Worm (Caenorhabditis elegans): ENCODE measurements around the gene epg-6.

epg-6 gene

ce11 chrIII:10631870-10632509 lies 32.0 kb upstream of the epg-6 start:
- TF ChIP-seq snpc-4 (GFP tag; optimal IDR thresholded peaks at IDR 0.05), result no peak
- no peak for TF ChIP-seq snpc-4 (tag; optimal IDR thresholded peaks at IDR 0.05)

- TF ChIP-seq nhr-27 (tag; optimal IDR thresholded peaks at IDR 0.05), result no peak
- no peak for TF ChIP-seq rpc-1 (optimal IDR thresholded peaks at IDR 0.05)
- no peak for TF ChIP-seq rpc-1 (tag; optimal IDR thresholded peaks at IDR 0.05)
- no peak for TF ChIP-seq dpff-1 (tag; optimal IDR thresholded peaks at IDR 0.05)
- TF ChIP-seq madf-6 (GFP tag; IDR thresholded peaks at IDR 0.05), result no peak
- no peak for TF ChIP-seq Y67H2A.10 (GFP tag; conservative IDR thresholded peaks at IDR 0.05)
- no peak for TF ChIP-seq F23B12.7 (tag; optimal IDR thresholded peaks at IDR 0.05; ENCODE audit: insufficient read depth)
- no peak for TF ChIP-seq F57A8.1 (GFP tag; optimal IDR thresholded peaks at IDR 0.05)
- no peak for TF ChIP-seq ceh-79 (tag; optimal IDR thresholded peaks at IDR 0.05)
- no peak for TF ChIP-seq let-607 (tag; optimal IDR thresholded peaks at IDR 0.05)
- TF ChIP-seq nfya-1 (tag; optimal IDR thresholded peaks at IDR 0.05; ENCODE audit: borderline replicate concordance, insufficient read depth), result no peak
- TF ChIP-seq F57C9.4 (tag; optimal IDR thresholded peaks at IDR 0.05), result no peak
These were observed 29.8 kb upstream of the epg-6 start for ce11 chrIII:10629795-10630194.

ce11 chrIII:10629043-10629442 lies 29.1 kb upstream of the epg-6 start, which contains the start of gene swt-4:
Gene swt-4 (minus strand): TSS chrIII:10629143.
- TF ChIP-seq F39B2.1 (GFP tag; IDR thresholded peaks at IDR 0.05) (no peak), C17E4.6 (GFP tag; IDR thresholded peaks at IDR 0.05) (no peak)

- TF ChIP-seq lin-40 (tag; optimal IDR thresholded peaks at IDR 0.05), result peak; percentile 32
- no peak for TF ChIP-seq Y95B8A.8 (GFP tag; IDR thresholded peaks at IDR 0.05)
- TF ChIP-seq ceh-27 (GFP tag; optimal IDR thresholded peaks at IDR 0.05), result no peak
- TF ChIP-seq hrde-1 (tag; optimal IDR thresholded peaks at IDR 0.05; ENCODE audit: borderline replicate concordance), result no peak
- TF ChIP-seq ceh-40 (GFP tag; IDR thresholded peaks at IDR 0.05), result no peak
- TF ChIP-seq let-607 (tag; optimal IDR thresholded peaks at IDR 0.05), result peak in 1 of 2 experiments; percentile 1
- 0 out of 2 replicates have a peak, but pooled peaks have one; percentile 34 for TF ChIP-seq nfyb-1 (GFP tag; IDR thresholded peaks at IDR 0.05)
- peak; percentile 9 for TF ChIP-seq tbp1 (GFP tag; optimal IDR thresholded peaks at IDR 0.05)
- peak; percentile 99 for TF ChIP-seq hmg-1.2 (GFP tag; IDR thresholded peaks at IDR 0.05)
- TF ChIP-seq snpc-4 (GFP tag; optimal IDR thresholded peaks at IDR 0.05), result no peak
- peak in 1 of 4 experiments; percentile 18 for TF ChIP-seq snpc-4 (tag; optimal IDR thresholded peaks at IDR 0.05)
- no peak for TF ChIP-seq sdz-38 (tag; optimal IDR thresholded peaks at IDR 0.05)
- TF ChIP-seq T07F8.4 (tag; optimal IDR thresholded peaks at IDR 0.05), result no peak
- peak; percentile 24; the same call in 1 of the 2 replicates for TF ChIP-seq mcd-1 (GFP tag; IDR thresholded peaks at IDR 0.05)
- peak; percentile 14; the same call in 1 of the 2 replicates for TF ChIP-seq F33H1.4 (GFP tag; IDR thresholded peaks at IDR 0.05)
- TF ChIP-seq attf-5 (GFP tag; optimal IDR thresholded peaks at IDR 0.05), result peak; percentile 24
These were observed 28.4 kb upstream of the epg-6 start for ce11 chrIII:10628360-10628759.

ce11 chrIII:10624564-10624963 lies 24.6 kb upstream of the epg-6 start:
- TF ChIP-seq gei-17 (GFP tag; optimal IDR thresholded peaks at IDR 0.05) (no peak), aptf-2 (GFP tag; conservative IDR thresholded peaks at IDR 0.05) (no peak), dox-1 (GFP tag; IDR thresholded peaks at IDR 0.05) (peak; percentile 88), dpff-1 (tag; optimal IDR thresholded peaks at IDR 0.05) (no peak), ztf-6 (GFP tag; IDR thresholded peaks at IDR 0.05) (no peak), bed-2 (GFP tag; IDR thresholded peaks at IDR 0.05) (no peak), Y53G8AR.9 (GFP tag; conservative IDR thresholded peaks at IDR 0.05) (0 out of 2 replicates have a peak, but pooled peaks have one; percentile 50), rcor-1 (GFP tag; IDR thresholded peaks at IDR 0.05) (peak; percentile 51; the same call in 1 of the 2 replicates), hlh-26 (GFP tag; conservative IDR thresholded peaks at IDR 0.05) (no peak), let-526 (GFP tag; IDR thresholded peaks at IDR 0.05) (peak; percentile 66; the same call in 1 of the 2 replicates), F23B12.7 (tag; optimal IDR thresholded peaks at IDR 0.05; ENCODE audit: insufficient read depth) (peak; percentile 6), nhr-179 (tag; optimal IDR thresholded peaks at IDR 0.05) (no peak), mxl-1 (tag; optimal IDR thresholded peaks at IDR 0.05) (peak; percentile 52), hmg-20 (GFP tag; IDR thresholded peaks at IDR 0.05) (peak; percentile 31; the same call in 1 of the 2 replicates), lin-54 (GFP tag; optimal IDR thresholded peaks at IDR 0.05) (peak; percentile 45)
